Worm (Caenorhabditis elegans): ENCODE data around the gene srx-122.

DNA sequence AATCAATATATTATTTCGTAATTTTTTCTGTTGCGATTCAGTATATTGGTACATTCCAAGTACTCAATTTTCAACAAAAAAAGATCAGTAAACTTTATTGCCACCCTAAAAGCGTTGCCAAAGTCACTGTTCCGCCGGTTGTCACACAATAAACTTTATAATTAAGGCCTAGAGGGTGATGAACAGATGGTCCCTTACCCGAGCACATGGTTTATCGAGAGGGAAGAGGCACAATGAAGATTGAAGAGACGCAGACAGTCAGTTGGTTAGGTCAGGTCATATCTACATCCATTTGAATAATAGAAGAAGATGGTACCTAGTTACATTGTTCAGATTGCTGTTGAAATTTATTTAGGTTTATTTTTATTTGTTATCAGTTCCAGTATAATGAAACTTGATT is 40.9 kb downstream of the srx-122 start:
- TF ChIP-seq efl-1 (optimal IDR thresholded peaks at IDR 0.05) = no peak
- TF ChIP-seq efl-1 (GFP tag; optimal IDR thresholded peaks at IDR 0.05 in 1 of 2) = no peak
- no peak for TF ChIP-seq lin-39 (tag; optimal IDR thresholded peaks at IDR 0.05)
- TF ChIP-seq mep-1 (tag; optimal IDR thresholded peaks at IDR 0.05) = no peak
- TF ChIP-seq snpc-4 (tag; optimal IDR thresholded peaks at IDR 0.05) = no peak
- TF ChIP-seq skn-1 (tag; optimal IDR thresholded peaks at IDR 0.05) = no peak
- no peak for TF ChIP-seq nhr-20 (tag; optimal IDR thresholded peaks at IDR 0.05)
- no peak for TF ChIP-seq nhr-237 (tag; optimal IDR thresholded peaks at IDR 0.05)

All from whole organism, L1 larva.